Worm (Caenorhabditis elegans) whole organism, L4 larva: Measurements from ENCODE around the gene K01H12.4.

Experiments
- aly-2 ChIP-seq: sonication (generic microtip); optimal IDR thresholded peaks from 2 replicates; lab custom pipeline; 2018; ENCODE audit warnings: missing biosample characterization, missing genetic modification characterization
- arid-1 ChIP-seq: fragments of 200-800 bp; sonication (Bioruptor generic); conservative IDR thresholded peaks from 2 replicates; pipeline ENCODE4 v1.3.6; 2022; ENCODE audit warnings: missing genetic modification reagents, missing genetic modification characterization, missing compliant biosample characterization
- ceh-62 ChIP-seq: sonication (generic microtip); optimal IDR thresholded peaks from 2 replicates; lab custom pipeline; 2017; ENCODE audit warnings: missing biosample characterization, missing genetic modification characterization
- daf-16 ChIP-seq, 3 experiments: sonication (generic microtip); optimal IDR thresholded peaks; 2 replicates each; lab custom pipeline; 2016 to 2017; ENCODE audit warnings: missing genetic modification characterization in 3 of 3, missing genetic modification reagents in 3 of 3, mild to moderate bottlenecking in 2 of 3, missing compliant biosample characterization in 2 of 3, missing biosample characterization in 1 of 3, moderate library complexity in 1 of 3
- dve-1 ChIP-seq: sonication (generic microtip); optimal IDR thresholded peaks from 2 replicates; lab custom pipeline; 2017; ENCODE audit warnings: antibody characterized with exemption, mild to moderate bottlenecking, missing genetic modification characterization, missing compliant biosample characterization; ENCODE audit not compliant: insufficient read depth
- egl-27 ChIP-seq: sonication (generic microtip); optimal IDR thresholded peaks from 3 replicates; lab custom pipeline; 2017; ENCODE audit warnings: missing biosample characterization, missing genetic modification reagents, missing genetic modification characterization
- lin-13 ChIP-seq: fragments of 150-350 bp; optimal IDR thresholded peaks from 2 replicates; lab custom pipeline; 2014; ENCODE audit warnings: missing biosample characterization, missing genetic modification reagents, missing genetic modification characterization
- madf-9 ChIP-seq: fragments of 200-800 bp; sonication (Bioruptor generic); conservative IDR thresholded peaks from 2 replicates; pipeline ENCODE4 v1.3.6; 2022; ENCODE audit warnings: missing genetic modification reagents, missing genetic modification characterization, missing compliant biosample characterization
- mxl-2 ChIP-seq: fragments of 200-800 bp; sonication (Bioruptor generic); conservative IDR thresholded peaks from 2 replicates; pipeline ENCODE4 v1.3.6; 2022; ENCODE audit warnings: missing genetic modification reagents, missing genetic modification characterization, missing compliant biosample characterization
- nhr-76 ChIP-seq: fragments of 150-350 bp; optimal IDR thresholded peaks from 2 replicates; lab custom pipeline; 2014; ENCODE audit warnings: missing biosample characterization, missing genetic modification characterization
- nhr-77 ChIP-seq: fragments of 150-350 bp; optimal IDR thresholded peaks from 2 replicates; lab custom pipeline; 2014; ENCODE audit warnings: missing biosample characterization, missing genetic modification characterization
- snpc-1.2 ChIP-seq: fragments of 200-800 bp; sonication (Bioruptor generic); IDR thresholded peaks from 2 replicates; pipeline ENCODE4 v1.3.6; 2022; ENCODE audit warnings: missing genetic modification reagents, missing genetic modification characterization, missing compliant biosample characterization

ce11 chrIV:9761751-9762150 lies 48.9 kb downstream of the K01H12.4 start:
- no peak for TF ChIP-seq snpc-1.2 (GFP tag; lab: Robert Waterston, UW)
- TF ChIP-seq madf-9 (GFP tag; lab: Robert Waterston, UW): no peak
- no peak for TF ChIP-seq ceh-62
- no peak for TF ChIP-seq daf-16 (GFP tag; optimal IDR thresholded peaks at IDR 0.05; lab: Kevin White, UChicago)
- TF ChIP-seq daf-16 (tag; optimal IDR thresholded peaks at IDR 0.05; lab: Kevin White, UChicago): no peak
- no peak for TF ChIP-seq nhr-76
- no peak for TF ChIP-seq aly-2 (tag; lab: Kevin White, UChicago)
- no peak for TF ChIP-seq lin-13
- no peak for TF ChIP-seq mxl-2
- TF ChIP-seq nhr-77: no peak
- TF ChIP-seq arid-1 (GFP tag; lab: Robert Waterston, UW): no peak
- peak; percentile 19 for TF ChIP-seq dve-1 (tag; lab: Kevin White, UChicago)
- no peak for TF ChIP-seq egl-27 (tag; lab: Kevin White, UChicago)
